Fruit fly (Drosophila melanogaster) whole organism, embryonic: ENCODE measurements around the gene CG34238.

Experiments used
- CG10565 ChIP-seq: fragments of 200-800 bp; sonication (Bioruptor generic); optimal IDR thresholded peaks from 3 replicates; lab custom pipeline; 2016; ENCODE audit warnings: missing biosample characterization, mild to moderate bottlenecking, missing genetic modification characterization
- CG11247 ChIP-seq: fragments of 200-800 bp; sonication (Bioruptor generic); IDR thresholded peaks from 2 replicates; pipeline ENCODE4 v1.3.6; 2022; ENCODE audit warnings: missing biosample characterization, missing genetic modification characterization
- CG11723 ChIP-seq: fragments of 200-800 bp; sonication (Bioruptor generic); optimal IDR thresholded peaks from 2 replicates; lab custom pipeline; 2017; ENCODE audit warnings: missing biosample characterization, mild to moderate bottlenecking, missing genetic modification characterization
- CG12299 ChIP-seq: fragments of 200-800 bp; sonication (Bioruptor generic); optimal IDR thresholded peaks from 2 replicates; lab custom pipeline; 2018; ENCODE audit warnings: missing biosample characterization, mild to moderate bottlenecking, missing genetic modification characterization
- CG13123 ChIP-seq: fragments of 200-800 bp; sonication (Bioruptor generic); optimal IDR thresholded peaks from 2 replicates; lab custom pipeline; 2016; ENCODE audit warnings: missing biosample characterization, missing genetic modification characterization
- CG13775 ChIP-seq: fragments of 200-800 bp; sonication (Bioruptor generic); optimal IDR thresholded peaks from 3 replicates; lab custom pipeline; 2017; ENCODE audit warnings: missing biosample characterization, mild to moderate bottlenecking, missing genetic modification characterization
- CG15011 ChIP-seq: fragments of 200-800 bp; sonication (Bioruptor generic); optimal IDR thresholded peaks from 3 replicates; lab custom pipeline; 2018; ENCODE audit warnings: missing biosample characterization, mild to moderate bottlenecking, missing genetic modification characterization
- CG15479 ChIP-seq: fragments of 200-800 bp; sonication (Bioruptor generic); optimal IDR thresholded peaks from 3 replicates; lab custom pipeline; 2019; ENCODE audit warnings: missing biosample characterization, mild to moderate bottlenecking, missing genetic modification characterization, moderate library complexity
- CG16863 ChIP-seq: fragments of 200-800 bp; sonication (Bioruptor generic); optimal IDR thresholded peaks from 3 replicates; lab custom pipeline; 2016; ENCODE audit warnings: missing biosample characterization, missing genetic modification characterization
- CG17186 ChIP-seq: fragments of 200-800 bp; sonication (Bioruptor generic); optimal IDR thresholded peaks from 3 replicates; lab custom pipeline; 2017; ENCODE audit warnings: missing biosample characterization, missing genetic modification reagents, missing genetic modification characterization
- CG17359 ChIP-seq: fragments of 200-800 bp; sonication (Bioruptor generic); optimal IDR thresholded peaks from 3 replicates; lab custom pipeline; 2018; ENCODE audit warnings: missing biosample characterization, mild to moderate bottlenecking, missing genetic modification characterization, moderate library complexity
- CG2712 ChIP-seq: fragments of 200-800 bp; optimal IDR thresholded peaks from 3 replicates; lab custom pipeline; 2019; ENCODE audit warnings: missing biosample characterization, mild to moderate bottlenecking, missing genetic modification characterization, moderate library complexity
- CG31365 ChIP-seq: fragments of 200-800 bp; sonication (Bioruptor generic); optimal IDR thresholded peaks from 2 replicates; lab custom pipeline; 2018; ENCODE audit warnings: missing biosample characterization, mild to moderate bottlenecking, missing genetic modification characterization
- CG31388 ChIP-seq: fragments of 200-800 bp; sonication (Bioruptor generic); optimal IDR thresholded peaks from 2 replicates; lab custom pipeline; 2016; ENCODE audit warnings: missing biosample characterization, missing genetic modification characterization
- CG33213 ChIP-seq: fragments of 200-800 bp; sonication (Bioruptor generic); optimal IDR thresholded peaks from 3 replicates; lab custom pipeline; 2016; ENCODE audit warnings: missing biosample characterization, missing genetic modification characterization
- CG42726 ChIP-seq: fragments of 200-800 bp; sonication (Bioruptor generic); IDR thresholded peaks from 2 replicates; pipeline ENCODE4 v1.3.6; 2022; ENCODE audit warnings: missing biosample characterization, missing genetic modification characterization; ENCODE audit not compliant: partially characterized antibody
- CG5245 ChIP-seq: fragments of 200-800 bp; sonication (Bioruptor generic); optimal IDR thresholded peaks from 3 replicates; lab custom pipeline; 2016; ENCODE audit warnings: missing biosample characterization, missing genetic modification characterization
- CG6654 ChIP-seq: fragments of 200-800 bp; sonication (Bioruptor generic); optimal IDR thresholded peaks from 2 replicates; lab custom pipeline; 2017; ENCODE audit warnings: missing biosample characterization, mild to moderate bottlenecking, missing genetic modification characterization
- CG6813 ChIP-seq: fragments of 200-800 bp; sonication (Bioruptor generic); optimal IDR thresholded peaks from 2 replicates; lab custom pipeline; 2017; ENCODE audit warnings: missing biosample characterization, missing genetic modification characterization, mild to moderate bottlenecking, moderate library complexity, missing genetic modification reagents
- CG7271 ChIP-seq: fragments of 200-800 bp; sonication (Bioruptor generic); optimal IDR thresholded peaks from 2 replicates; lab custom pipeline; 2018; ENCODE audit warnings: missing biosample characterization, mild to moderate bottlenecking, missing genetic modification characterization, moderate library complexity
- CG7372 ChIP-seq: fragments of 200-800 bp; sonication (Bioruptor generic); IDR thresholded peaks from 2 replicates; pipeline ENCODE4 v1.3.6; 2022; ENCODE audit warnings: missing biosample characterization, missing genetic modification characterization
- CG7963 ChIP-seq: fragments of 200-800 bp; sonication (Bioruptor generic); IDR thresholded peaks from 3 replicates; pipeline ENCODE4 v1.3.6; 2022; ENCODE audit warnings: missing biosample characterization, missing genetic modification characterization; ENCODE audit not compliant: partially characterized antibody
- CG7987 ChIP-seq: fragments of 200-800 bp; sonication (Bioruptor generic); optimal IDR thresholded peaks from 2 replicates; lab custom pipeline; 2018; ENCODE audit warnings: missing biosample characterization, mild to moderate bottlenecking, missing genetic modification characterization, moderate library complexity
- CG9932 ChIP-seq: fragments of 200-800 bp; sonication (Bioruptor generic); IDR thresholded peaks from 2 replicates; pipeline ENCODE4 v1.3.6; 2022; ENCODE audit warnings: missing biosample characterization, missing genetic modification characterization
- CTCF ChIP-seq: fragments of 200-800 bp; sonication (Bioruptor generic); optimal IDR thresholded peaks from 2 replicates; lab custom pipeline; 2017; ENCODE audit warnings: missing biosample characterization, mild to moderate bottlenecking, missing genetic modification characterization, moderate library complexity
- D19B ChIP-seq: fragments of 200-800 bp; sonication (Bioruptor generic); optimal IDR thresholded peaks from 2 replicates; lab custom pipeline; 2017; ENCODE audit warnings: missing biosample characterization, mild to moderate bottlenecking, missing genetic modification characterization
- Ets97D ChIP-seq: fragments of 200-800 bp; sonication (Bioruptor generic); optimal IDR thresholded peaks from 3 replicates; lab custom pipeline; 2016; ENCODE audit warnings: missing biosample characterization, missing genetic modification characterization
- Hr51 ChIP-seq, 2 experiments: fragments of 200-800 bp; sonication (Bioruptor generic); optimal IDR thresholded peaks; 2 replicates in 1 of 2; 3 replicates in 1 of 2; lab custom pipeline; 2016 to 2018; ENCODE audit warnings: missing biosample characterization in 2 of 2, missing genetic modification characterization in 2 of 2, mild to moderate bottlenecking in 1 of 2, moderate library complexity in 1 of 2
- MESR4 ChIP-seq: fragments of 200-800 bp; sonication (Bioruptor generic); optimal IDR thresholded peaks from 2 replicates; lab custom pipeline; 2018; ENCODE audit warnings: missing biosample characterization, mild to moderate bottlenecking, missing genetic modification characterization, moderate library complexity
- NC2α ChIP-seq: fragments of 200-800 bp; sonication (Bioruptor generic); optimal IDR thresholded peaks from 2 replicates; lab custom pipeline; 2016; ENCODE audit warnings: missing biosample characterization, missing genetic modification characterization
- Sox100B ChIP-seq: fragments of 200-800 bp; sonication (Bioruptor generic); optimal IDR thresholded peaks from 3 replicates; lab custom pipeline; 2018; ENCODE audit warnings: missing biosample characterization, mild to moderate bottlenecking, missing genetic modification characterization
- Xbp1 ChIP-seq: fragments of 200-800 bp; sonication (Bioruptor generic); optimal IDR thresholded peaks from 3 replicates; lab custom pipeline; 2016; ENCODE audit warnings: missing biosample characterization, mild to moderate bottlenecking, missing genetic modification characterization
- ac ChIP-seq: fragments of 200-800 bp; sonication (Bioruptor generic); optimal IDR thresholded peaks from 3 replicates; lab custom pipeline; 2017; ENCODE audit warnings: missing biosample characterization, mild to moderate bottlenecking, missing genetic modification characterization
- crc ChIP-seq: fragments of 200-800 bp; sonication (Bioruptor generic); optimal IDR thresholded peaks from 2 replicates; lab custom pipeline; 2016; ENCODE audit warnings: missing biosample characterization, missing genetic modification characterization
- dm ChIP-seq: fragments of 200-800 bp; sonication (Bioruptor generic); optimal IDR thresholded peaks from 3 replicates; lab custom pipeline; 2016; ENCODE audit warnings: missing biosample characterization, missing genetic modification characterization
- hb ChIP-seq: fragments of 200-800 bp; sonication (Bioruptor generic); IDR thresholded peaks from 3 replicates; pipeline ENCODE4 v1.3.6; 2022; ENCODE audit warnings: missing biosample characterization, missing genetic modification characterization; ENCODE audit not compliant: partially characterized antibody
- kay ChIP-seq: fragments of 200-800 bp; sonication (Bioruptor generic); optimal IDR thresholded peaks from 2 replicates; lab custom pipeline; 2016; ENCODE audit warnings: missing biosample characterization, missing genetic modification characterization
- ken ChIP-seq: fragments of 200-800 bp; sonication (Bioruptor generic); IDR thresholded peaks from 3 replicates; pipeline ENCODE4 v1.3.6; 2022; ENCODE audit warnings: missing biosample characterization, missing genetic modification characterization
- lbe ChIP-seq: fragments of 200-800 bp; sonication (Bioruptor generic); optimal IDR thresholded peaks from 2 replicates; lab custom pipeline; 2016; ENCODE audit warnings: missing biosample characterization, mild to moderate bottlenecking, missing genetic modification characterization
- maf-S ChIP-seq: fragments of 200-800 bp; sonication (Bioruptor generic); optimal IDR thresholded peaks from 2 replicates; lab custom pipeline; 2016; ENCODE audit warnings: missing biosample characterization, missing genetic modification characterization
- mld ChIP-seq: fragments of 200-800 bp; sonication (Bioruptor generic); IDR thresholded peaks from 3 replicates; pipeline ENCODE4 v1.3.6; 2022; ENCODE audit warnings: missing biosample characterization, missing genetic modification characterization; ENCODE audit not compliant: partially characterized antibody
- odd ChIP-seq: fragments of 200-800 bp; sonication (Bioruptor generic); optimal IDR thresholded peaks from 2 replicates; lab custom pipeline; 2017; ENCODE audit warnings: missing biosample characterization, mild to moderate bottlenecking, missing genetic modification characterization
- pan ChIP-seq, 4 experiments: fragments of >200 bp in 3 of 4; fragments of 200-800 bp in 1 of 4; sonication (Bioruptor generic) in 1 of 4; optimal IDR thresholded peaks in 3 of 4; IDR thresholded peaks in 1 of 4; 2 replicates each; pipeline versions ENCODE4 v1.3.6 to Lab custom; 2017 to 2022; ENCODE audit warnings: missing biosample characterization in 2 of 4, missing genetic modification characterization in 2 of 4, mixed read lengths in 1 of 4
- sisA ChIP-seq: fragments of 200-800 bp; sonication (Bioruptor generic); IDR thresholded peaks from 2 replicates; pipeline ENCODE4 v1.3.6; 2022; ENCODE audit warnings: missing biosample characterization, missing genetic modification characterization
- slou ChIP-seq: fragments of 200-800 bp; sonication (Bioruptor generic); optimal IDR thresholded peaks from 3 replicates; lab custom pipeline; 2016; ENCODE audit warnings: missing biosample characterization, missing genetic modification characterization
- so ChIP-seq: fragments of 200-800 bp; sonication (Bioruptor generic); IDR thresholded peaks from 3 replicates; pipeline ENCODE4 v1.3.6; 2022; ENCODE audit warnings: missing biosample characterization, missing genetic modification characterization
- sob ChIP-seq: fragments of 200-800 bp; sonication (Bioruptor generic); IDR thresholded peaks from 2 replicates; pipeline ENCODE4 v1.3.6; 2022; ENCODE audit warnings: missing biosample characterization, missing genetic modification characterization
- toy ChIP-seq: fragments of 200-800 bp; sonication (Bioruptor generic); IDR thresholded peaks from 2 replicates; pipeline ENCODE4 v1.3.6; 2022; ENCODE audit warnings: missing biosample characterization, missing genetic modification characterization
- zfh2 ChIP-seq: fragments of 200-800 bp; sonication (Bioruptor generic); optimal IDR thresholded peaks from 2 replicates; lab custom pipeline; 2016; ENCODE audit warnings: missing biosample characterization, missing genetic modification characterization

Gene CG34238

dm6 chr3L:10656451-10657198, 30.3 kb downstream of the CG34238 start (continued):
- no peak for TF ChIP-seq CG15479 (GFP tag; lab: Kevin White, UChicago)
- TF ChIP-seq Xbp1, result peak; percentile 4
- TF ChIP-seq CG31388 (GFP tag; lab: Kevin White, UChicago), result no peak
- peak; percentile 90 for TF ChIP-seq CG7987
- peak; percentile 23 for TF ChIP-seq CG5245 (GFP tag; lab: Kevin White, UChicago)
- TF ChIP-seq crc (GFP tag; lab: Kevin White, UChicago), result peak; percentile 48
- TF ChIP-seq CG42726, result no peak
- peak; percentile 40 for TF ChIP-seq CG7271 (tag; lab: Kevin White, UChicago)
- TF ChIP-seq toy (GFP tag; lab: Robert Waterston, UW), result no peak
- TF ChIP-seq CG17359, result peak; percentile 85
- peak; percentile 45 for TF ChIP-seq kay (GFP tag; lab: Kevin White, UChicago)
- TF ChIP-seq Sox100B (GFP tag; lab: Kevin White, UChicago), result peak; percentile 71
- TF ChIP-seq CG16863 (GFP tag; lab: Kevin White, UChicago), result peak; percentile 40
- TF ChIP-seq CG7963 (GFP tag; lab: Robert Waterston, UW), result no peak
- peak; percentile 69 for TF ChIP-seq CG13123 (GFP tag; lab: Kevin White, UChicago)
- TF ChIP-seq CG31365 (tag; lab: Kevin White, UChicago), result peak; percentile 72
- TF ChIP-seq slou (GFP tag; lab: Kevin White, UChicago), result peak; percentile 26
- no peak for TF ChIP-seq CG17186
- no peak for TF ChIP-seq CG10565 (GFP tag; lab: Kevin White, UChicago)
- TF ChIP-seq MESR4 (GFP tag; lab: Kevin White, UChicago), result no peak
- TF ChIP-seq mld, result no peak
- peak; percentile 53 for TF ChIP-seq CG12299 (tag; lab: Kevin White, UChicago)
- TF ChIP-seq CG2712 (tag; lab: Kevin White, UChicago), result peak; percentile 45
- peak; percentile 65; the same call in 2 of the 3 replicates for TF ChIP-seq so
- no peak for TF ChIP-seq CG7372
- TF ChIP-seq CG15011, result peak; percentile 75
- TF ChIP-seq zfh2 (GFP tag; lab: Kevin White, UChicago), result no peak
- TF ChIP-seq ac (GFP tag; lab: Kevin White, UChicago), result peak; percentile 46
- TF ChIP-seq sob (GFP tag; lab: Robert Waterston, UW), result peak; percentile 75; the same call in 1 of the 2 replicates
- TF ChIP-seq lbe (GFP tag; lab: Kevin White, UChicago), result no peak
- TF ChIP-seq CG9932 (GFP tag; lab: Robert Waterston, UW), result no peak
- TF ChIP-seq pan (optimal IDR thresholded peaks at IDR 0.05; lab: Kevin White, UChicago), result no peak
- peak in 1 of 2 experiments; percentile 62 for TF ChIP-seq pan (GFP tag; optimal IDR thresholded peaks at IDR 0.05 in 1 of 2, IDR thresholded peaks at IDR 0.05 in 1 of 2)
- peak; percentile 63 for TF ChIP-seq NC2α (GFP tag; lab: Kevin White, UChicago)
- TF ChIP-seq Hr51 (GFP tag; optimal IDR thresholded peaks at IDR 0.05; lab: Kevin White, UChicago), result peak; percentile 23 to 47
- TF ChIP-seq sisA (GFP tag; lab: Robert Waterston, UW), result no peak
- TF ChIP-seq CG33213 (GFP tag; lab: Kevin White, UChicago), result peak; percentile 80
- TF ChIP-seq ken, result no peak
- no peak for TF ChIP-seq CG11247
- TF ChIP-seq CG11723, result peak; percentile 70
- TF ChIP-seq D19B, result peak; percentile 35
- TF ChIP-seq CG6654, result no peak
- TF ChIP-seq dm (GFP tag; lab: Kevin White, UChicago), result no peak
- TF ChIP-seq CG13775 (GFP tag; lab: Kevin White, UChicago), result peak; percentile 13
- TF ChIP-seq maf-S (GFP tag; lab: Kevin White, UChicago), result peak; percentile 44
- TF ChIP-seq Ets97D (GFP tag; lab: Kevin White, UChicago), result peak; percentile 19
- no peak for TF ChIP-seq hb (GFP tag; lab: Robert Waterston, UW)
- TF ChIP-seq odd (GFP tag; lab: Kevin White, UChicago), result peak; percentile 70
- TF ChIP-seq CTCF (GFP tag; lab: Kevin White, UChicago), result peak; percentile 14
- TF ChIP-seq CG6813 (GFP tag; lab: Kevin White, UChicago), result peak; percentile 77
